Worm (Caenorhabditis elegans): ENCODE results near the gene famh-136.
A peak's percentile ranks its signal among the peaks of the same experiment; 100 is the strongest.

famh-136 gene

ce11 chrIII:8925539-8925938 lies 38.0 kb downstream of the famh-136 start:
- no peak for TF ChIP-seq mml-1 (tag; optimal IDR thresholded peaks at IDR 0.05)
- TF ChIP-seq fkh-2 (tag; optimal IDR thresholded peaks at IDR 0.05), result no peak
- TF ChIP-seq nhr-43 (tag; optimal IDR thresholded peaks at IDR 0.05; ENCODE audit: poor library complexity, severe bottlenecking), result no peak
- no peak for TF ChIP-seq sea-2 (GFP tag; optimal IDR thresholded peaks at IDR 0.05)
- no peak for TF ChIP-seq lsy-12 (tag; optimal IDR thresholded peaks at IDR 0.05)
- no peak for TF ChIP-seq ama-1 (optimal IDR thresholded peaks at IDR 0.05)
- no peak for TF ChIP-seq fkh-10 (GFP tag; optimal IDR thresholded peaks at IDR 0.05)
- TF ChIP-seq lin-15B (tag; optimal IDR thresholded peaks at IDR 0.05), result no peak
- no peak for TF ChIP-seq pqm-1 (tag; optimal IDR thresholded peaks at IDR 0.05)
- TF ChIP-seq ZK546.5 (tag; optimal IDR thresholded peaks at IDR 0.05), result no peak
- no peak for TF ChIP-seq elt-1 (tag; optimal IDR thresholded peaks at IDR 0.05)

DNA sequence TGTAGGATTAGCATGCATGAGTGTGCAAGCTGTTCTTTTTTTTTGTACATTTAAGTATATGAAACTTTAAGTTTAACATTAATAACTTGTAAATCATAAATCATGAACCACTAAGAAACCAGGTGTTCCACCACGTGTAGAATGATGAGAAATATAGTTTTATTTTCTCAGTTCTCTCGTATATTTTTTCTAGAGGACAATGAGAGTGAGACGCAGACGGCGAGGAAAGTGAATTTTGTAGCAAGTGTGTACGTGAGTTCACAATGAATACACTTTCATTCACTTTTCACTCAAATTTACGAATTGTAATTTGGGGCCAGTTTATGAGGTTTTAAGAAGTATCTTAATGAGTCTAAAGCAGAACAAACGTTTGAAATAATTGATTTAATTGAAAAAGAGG lies 39.0 kb downstream of the famh-136 start:
- TF ChIP-seq nfya-1 (tag; optimal IDR thresholded peaks at IDR 0.05; ENCODE audit: insufficient read depth) (peak; percentile 28), aly-2 (tag; optimal IDR thresholded peaks at IDR 0.05) (no peak), zag-1 (tag; optimal IDR thresholded peaks at IDR 0.05) (no peak), R02D3.7 (tag; optimal IDR thresholded peaks at IDR 0.05) (no peak), daf-12 (tag; optimal IDR thresholded peaks at IDR 0.05) (no peak), mdl-1 (tag; optimal IDR thresholded peaks at IDR 0.05) (peak; percentile 7)

ce11 chrIII:8929723-8930122 lies 42.2 kb downstream of the famh-136 start, which contains the start of gene arrd-15:
Gene arrd-15, plus strand, starts transcription at chrIII:8930023.
- TF ChIP-seq hmg-11 (tag; optimal IDR thresholded peaks at IDR 0.05) (no peak), unc-39 (tag; optimal IDR thresholded peaks at IDR 0.05) (no peak), fkh-2 (tag; optimal IDR thresholded peaks at IDR 0.05) (no peak), nhr-23 (tag; optimal IDR thresholded peaks at IDR 0.05) (no peak), fos-1 (tag; optimal IDR thresholded peaks at IDR 0.05) (no peak), egl-5 (tag; optimal IDR thresholded peaks at IDR 0.05) (no peak), elt-1 (tag; optimal IDR thresholded peaks at IDR 0.05) (no peak), lsy-12 (tag; optimal IDR thresholded peaks at IDR 0.05) (no peak), pqm-1 (tag; optimal IDR thresholded peaks at IDR 0.05) (no peak), nhr-11 (tag; optimal IDR thresholded peaks at IDR 0.05) (no peak), tbx-2 (tag; optimal IDR thresholded peaks at IDR 0.05) (no peak), pha-4 (tag; optimal IDR thresholded peaks at IDR 0.05) (no peak), nhr-77 (tag; optimal IDR thresholded peaks at IDR 0.05) (no peak), ceh-28 (tag; optimal IDR thresholded peaks at IDR 0.05) (no peak), lin-39 (tag; optimal IDR thresholded peaks at IDR 0.05) (no peak)

- TF ChIP-seq nfya-1 (tag; optimal IDR thresholded peaks at IDR 0.05; ENCODE audit: insufficient read depth), result peak; percentile 5
- peak; percentile 74 for TF ChIP-seq lin-39 (tag; optimal IDR thresholded peaks at IDR 0.05)
- TF ChIP-seq egl-5 (tag; optimal IDR thresholded peaks at IDR 0.05), result no peak
- no peak for TF ChIP-seq lsy-12 (tag; optimal IDR thresholded peaks at IDR 0.05)
Measured at ce11 chrIII:8933696-8934095, 46.1 kb downstream of the famh-136 start.

- TF ChIP-seq R02D3.7 (tag; optimal IDR thresholded peaks at IDR 0.05) (no peak), fkh-10 (GFP tag; optimal IDR thresholded peaks at IDR 0.05) (no peak), aly-2 (tag; optimal IDR thresholded peaks at IDR 0.05) (no peak), ztf-11 (tag; optimal IDR thresholded peaks at IDR 0.05) (no peak), egl-27 (tag; optimal IDR thresholded peaks at IDR 0.05) (no peak), lin-39 (tag; optimal IDR thresholded peaks at IDR 0.05) (no peak), unc-62 (GFP tag; optimal IDR thresholded peaks at IDR 0.05) (no peak), ceh-28 (tag; optimal IDR thresholded peaks at IDR 0.05) (no peak), nhr-23 (tag; optimal IDR thresholded peaks at IDR 0.05) (no peak), lin-15B (tag; optimal IDR thresholded peaks at IDR 0.05) (no peak), ztf-4 (tag; optimal IDR thresholded peaks at IDR 0.05) (no peak), tbx-2 (tag; optimal IDR thresholded peaks at IDR 0.05) (no peak), hmg-11 (tag; optimal IDR thresholded peaks at IDR 0.05) (no peak), ama-1 (optimal IDR thresholded peaks at IDR 0.05) (no peak), daf-12 (tag; optimal IDR thresholded peaks at IDR 0.05) (no peak), eor-1 (tag; optimal IDR thresholded peaks at IDR 0.05) (no peak)
Measured at ce11 chrIII:8934378-8934777, 46.8 kb downstream of the famh-136 start.

DNA sequence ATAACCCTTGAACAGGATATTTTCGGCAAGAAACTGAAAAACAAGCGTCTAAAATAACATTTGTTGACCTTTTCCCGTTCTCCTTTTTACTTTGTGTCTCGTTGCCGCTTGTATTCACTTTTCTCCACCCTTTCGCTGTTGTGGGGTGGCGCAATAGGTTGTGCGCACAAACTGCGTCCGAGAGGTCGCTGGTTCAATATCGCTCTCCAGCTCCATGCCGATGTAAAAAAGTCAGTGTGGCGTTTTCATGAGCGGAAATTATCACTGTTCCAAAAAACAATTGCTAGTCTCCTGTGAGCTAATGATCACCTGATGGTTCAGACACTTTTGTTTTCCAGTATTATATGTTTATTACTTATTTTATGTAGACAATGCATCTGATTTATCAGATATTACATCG lies 50.0 kb downstream of the famh-136 start:
- TF ChIP-seq elt-2 (tag; optimal IDR thresholded peaks at IDR 0.05) (peak; percentile 62), zag-1 (tag; optimal IDR thresholded peaks at IDR 0.05) (no peak), ceh-28 (tag; optimal IDR thresholded peaks at IDR 0.05) (no peak), elt-3 (tag; optimal IDR thresholded peaks at IDR 0.05) (no peak), nfya-1 (tag; optimal IDR thresholded peaks at IDR 0.05; ENCODE audit: insufficient read depth) (peak; percentile 71), daf-12 (tag; optimal IDR thresholded peaks at IDR 0.05) (no peak), ceh-9 (tag; optimal IDR thresholded peaks at IDR 0.05) (no peak), lin-15B (tag; optimal IDR thresholded peaks at IDR 0.05) (peak; percentile 39), egl-27 (tag; optimal IDR thresholded peaks at IDR 0.05) (peak; percentile 20), pqm-1 (tag; optimal IDR thresholded peaks at IDR 0.05) (no peak), snpc-4 (tag; optimal IDR thresholded peaks at IDR 0.05) (peak; percentile 41), ama-1 (optimal IDR thresholded peaks at IDR 0.05) (no peak), pha-4 (tag; optimal IDR thresholded peaks at IDR 0.05) (no peak), ztf-11 (tag; optimal IDR thresholded peaks at IDR 0.05) (no peak), ZK546.5 (tag; optimal IDR thresholded peaks at IDR 0.05) (no peak), jun-1 (tag; optimal IDR thresholded peaks at IDR 0.05) (no peak), tbx-2 (tag; optimal IDR thresholded peaks at IDR 0.05) (peak; percentile 67), unc-39 (tag; optimal IDR thresholded peaks at IDR 0.05) (no peak), unc-62 (GFP tag; optimal IDR thresholded peaks at IDR 0.05) (no peak), mdl-1 (tag; optimal IDR thresholded peaks at IDR 0.05) (no peak), nhr-43 (tag; optimal IDR thresholded peaks at IDR 0.05; ENCODE audit: poor library complexity, severe bottlenecking) (peak; percentile 72), ceh-82 (tag; optimal IDR thresholded peaks at IDR 0.05) (peak; percentile 9), ztf-4 (tag; optimal IDR thresholded peaks at IDR 0.05) (no peak), mml-1 (tag; optimal IDR thresholded peaks at IDR 0.05) (no peak), elt-1 (tag; optimal IDR thresholded peaks at IDR 0.05) (no peak), R02D3.7 (tag; optimal IDR thresholded peaks at IDR 0.05) (no peak)
